Worm (Caenorhabditis elegans) whole organism, L4 larva: ENCODE results near the gene F16G10.7.

Source experiments
- F10B5.3 ChIP-seq: sonication (generic microtip); optimal IDR thresholded peaks from 2 replicates; lab custom pipeline; 2016; ENCODE audit warnings: mild to moderate bottlenecking, missing genetic modification characterization, missing compliant biosample characterization
- T20F7.1 ChIP-seq: fragments of 200-800 bp; sonication (Bioruptor generic); optimal IDR thresholded peaks from 2 replicates; lab custom pipeline; 2018; ENCODE audit warnings: mild to moderate bottlenecking, missing genetic modification characterization, missing compliant biosample characterization
- T26A8.4 ChIP-seq: fragments of 200-800 bp; sonication (Bioruptor generic); IDR thresholded peaks from 2 replicates; pipeline ENCODE4 v1.3.6; 2022; ENCODE audit warnings: missing genetic modification characterization, missing compliant biosample characterization
- Y75B8A.6 ChIP-seq: fragments of 200-800 bp; sonication (Bioruptor generic); IDR thresholded peaks from 2 replicates; pipeline ENCODE4 v1.3.6; 2022; ENCODE audit warnings: missing genetic modification reagents, missing genetic modification characterization, missing compliant biosample characterization
- ZK337.2 ChIP-seq: fragments of 200-800 bp; sonication (Bioruptor generic); IDR thresholded peaks from 2 replicates; pipeline ENCODE4 v1.3.6; 2022; ENCODE audit warnings: missing genetic modification reagents, missing genetic modification characterization, missing compliant biosample characterization
- aha-1 ChIP-seq: fragments of 150-350 bp; peaks from one replicate; lab custom pipeline; 2014; ENCODE audit warnings: missing biosample characterization, missing genetic modification characterization
- ama-1 ChIP-seq: fragments of 150-350 bp; optimal IDR thresholded peaks from 2 replicates; lab custom pipeline; 2014; ENCODE audit warnings: inconsistent platforms, mixed read lengths
- ceh-62 ChIP-seq: sonication (generic microtip); optimal IDR thresholded peaks from 2 replicates; lab custom pipeline; 2017; ENCODE audit warnings: missing biosample characterization, missing genetic modification characterization
- ceh-82 ChIP-seq: sonication (generic microtip); optimal IDR thresholded peaks from 2 replicates; lab custom pipeline; 2017; ENCODE audit warnings: missing biosample characterization, missing genetic modification characterization
- daf-12 ChIP-seq: fragments of 150-350 bp; optimal IDR thresholded peaks from 2 replicates; lab custom pipeline; 2014; ENCODE audit warnings: missing biosample characterization, missing genetic modification reagents, missing genetic modification characterization
- dpl-1 ChIP-seq: fragments of 150-350 bp; optimal IDR thresholded peaks from 2 replicates; lab custom pipeline; 2014; ENCODE audit warnings: missing biosample characterization, missing genetic modification reagents, missing genetic modification characterization
- duxl-1 ChIP-seq: sonication (generic microtip); optimal IDR thresholded peaks from 2 replicates; lab custom pipeline; 2016; ENCODE audit warnings: mild to moderate bottlenecking, missing genetic modification characterization, moderate library complexity, missing compliant biosample characterization; ENCODE audit not compliant: poor library complexity
- fkh-10 ChIP-seq: fragments of 150-350 bp; optimal IDR thresholded peaks from 2 replicates; lab custom pipeline; 2014; ENCODE audit warnings: missing biosample characterization, missing genetic modification reagents, missing genetic modification characterization
- gei-8 ChIP-seq: fragments of 200-800 bp; sonication (Bioruptor generic); optimal IDR thresholded peaks from 2 replicates; lab custom pipeline; 2018; ENCODE audit warnings: mild to moderate bottlenecking, missing genetic modification characterization, missing compliant biosample characterization
- lim-7 ChIP-seq: fragments of 200-800 bp; sonication (Bioruptor generic); IDR thresholded peaks from 2 replicates; pipeline ENCODE4 v1.3.6; 2022; ENCODE audit warnings: missing genetic modification characterization, missing compliant biosample characterization
- lin-13 ChIP-seq: fragments of 150-350 bp; optimal IDR thresholded peaks from 2 replicates; lab custom pipeline; 2014; ENCODE audit warnings: missing biosample characterization, missing genetic modification reagents, missing genetic modification characterization
- lsy-2 ChIP-seq, 2 experiments: fragments of 150-350 bp in 1 of 2; sonication (generic microtip) in 1 of 2; optimal IDR thresholded peaks; 2 replicates each; lab custom pipeline; 2014 to 2017; ENCODE audit warnings: missing biosample characterization in 2 of 2, missing genetic modification characterization in 2 of 2
- madf-9 ChIP-seq: fragments of 200-800 bp; sonication (Bioruptor generic); conservative IDR thresholded peaks from 2 replicates; pipeline ENCODE4 v1.3.6; 2022; ENCODE audit warnings: missing genetic modification reagents, missing genetic modification characterization, missing compliant biosample characterization
- mdl-1 ChIP-seq, 2 experiments: fragments of 150-350 bp in 1 of 2; sonication (generic microtip) in 1 of 2; optimal IDR thresholded peaks; 2 replicates each; lab custom pipeline; 2014 to 2017; ENCODE audit warnings: missing biosample characterization in 2 of 2, missing genetic modification characterization in 2 of 2
- mxl-3 ChIP-seq: fragments of 200-800 bp; sonication (Bioruptor generic); optimal IDR thresholded peaks from 2 replicates; lab custom pipeline; 2018; ENCODE audit warnings: mild to moderate bottlenecking, missing genetic modification characterization, missing compliant biosample characterization
- nhr-10 ChIP-seq: fragments of 150-350 bp; optimal IDR thresholded peaks from 2 replicates; lab custom pipeline; 2014; ENCODE audit warnings: missing biosample characterization, missing genetic modification characterization
- nhr-102 ChIP-seq: sonication (generic microtip); optimal IDR thresholded peaks from 2 replicates; lab custom pipeline; 2016; ENCODE audit warnings: mild to moderate bottlenecking, missing genetic modification characterization, moderate library complexity, missing compliant biosample characterization
- nhr-11 ChIP-seq: fragments of 150-350 bp; optimal IDR thresholded peaks from 2 replicates; lab custom pipeline; 2014; ENCODE audit warnings: missing biosample characterization, missing genetic modification characterization
- nhr-41 ChIP-seq: fragments of 200-800 bp; sonication (Bioruptor generic); IDR thresholded peaks from 2 replicates; pipeline ENCODE4 v1.3.6; 2022; ENCODE audit warnings: missing genetic modification reagents, missing genetic modification characterization, missing compliant biosample characterization
- set-16 ChIP-seq: fragments of 200-800 bp; sonication (Bioruptor generic); IDR thresholded peaks from 2 replicates; pipeline ENCODE4 v1.3.6; 2022; ENCODE audit warnings: missing genetic modification reagents, missing genetic modification characterization, missing compliant biosample characterization
- spr-3 ChIP-seq: fragments of 200-800 bp; sonication (Bioruptor generic); optimal IDR thresholded peaks from 2 replicates; lab custom pipeline; 2018; ENCODE audit warnings: mild to moderate bottlenecking, missing genetic modification characterization, missing compliant biosample characterization
- unc-130 ChIP-seq: sonication (generic microtip); optimal IDR thresholded peaks from 2 replicates; lab custom pipeline; 2016; ENCODE audit warnings: missing genetic modification reagents, missing genetic modification characterization, missing compliant biosample characterization
- unc-62 ChIP-seq, 3 experiments: fragments of 150-350 bp in 1 of 3; sonication (generic microtip); optimal IDR thresholded peaks in 2 of 3; peaks in 1 of 3; 1 replicate in 1 of 3; 2 replicates in 2 of 3; lab custom pipeline; 2014 to 2017; ENCODE audit warnings: missing biosample characterization in 3 of 3, missing genetic modification characterization in 3 of 3, missing genetic modification reagents in 3 of 3, missing genotype in 1 of 3
- zfp-2 ChIP-seq: sonication (generic microtip); optimal IDR thresholded peaks from 2 replicates; lab custom pipeline; 2016; ENCODE audit warnings: mild to moderate bottlenecking, missing genetic modification characterization, missing compliant biosample characterization

The F16G10.7 gene

DNA sequence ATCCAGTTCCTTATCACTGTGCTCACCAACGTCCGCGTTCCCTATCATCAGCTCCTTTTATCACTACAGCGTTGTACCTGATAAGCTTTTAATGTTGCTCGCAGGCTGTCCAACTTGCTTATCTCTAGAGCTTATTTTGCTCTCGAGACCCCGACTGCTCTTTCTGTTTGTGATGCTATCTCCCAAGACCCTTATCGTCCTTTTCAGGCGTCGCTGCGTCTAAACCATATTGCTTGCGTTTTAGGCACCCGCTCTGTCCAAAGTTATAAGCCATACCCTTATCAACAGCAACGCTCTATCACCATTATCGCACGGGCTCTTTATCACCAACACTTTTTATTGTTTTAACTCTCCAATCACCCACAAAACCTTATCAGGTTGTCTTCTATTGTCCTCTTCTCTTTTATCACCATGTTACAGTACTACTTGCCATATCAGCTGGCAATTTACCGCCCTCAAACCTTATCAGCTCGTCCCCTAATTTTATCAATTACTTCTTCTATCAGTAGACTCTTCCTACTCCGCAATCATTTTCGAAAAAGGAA lies 1.5 kb downstream of the F16G10.7 start (continued):
- TF ChIP-seq gei-8, result no peak
- peak; percentile 27 for TF ChIP-seq lin-13 (GFP tag; lab: Kevin White, UChicago)
- TF ChIP-seq F10B5.3 (tag; lab: Kevin White, UChicago), result no peak
- TF ChIP-seq Y75B8A.6 (GFP tag; lab: Robert Waterston, UW), result peak; percentile 58; the same call in 1 of the 2 replicates
- peak; percentile 66 for TF ChIP-seq mxl-3
- TF ChIP-seq spr-3, result no peak

DNA sequence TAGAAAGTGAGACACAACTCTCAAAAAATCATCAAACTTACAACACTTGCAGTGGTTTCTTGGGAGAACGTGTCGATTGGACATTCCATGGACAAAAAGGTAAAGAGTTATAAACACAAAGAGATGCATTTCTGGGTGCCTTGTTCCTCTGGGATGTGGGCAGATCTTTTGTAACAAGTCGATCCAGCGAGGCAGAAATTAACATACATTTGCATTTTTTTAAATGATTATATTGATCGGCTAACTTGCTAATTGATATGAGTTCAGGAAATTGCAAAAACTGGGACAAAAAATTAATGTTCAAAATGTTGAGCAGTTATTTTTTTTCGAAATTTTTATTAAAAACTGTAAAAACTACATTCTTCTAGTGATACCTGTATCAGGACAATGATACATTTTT lies 2.3 kb downstream of the F16G10.7 start, which contains the start of gene F16G10.6:
F16G10.6 (minus strand) TSS at position 101 of the 400 bp plus-strand sequence.
- no peak for TF ChIP-seq nhr-10 (tag; lab: Kevin White, UChicago)
- TF ChIP-seq unc-62 (GFP tag; optimal IDR thresholded peaks at IDR 0.05 in 1 of 2; lab: Kevin White, UChicago), result peak in 1 of 2 experiments; percentile 1
- no peak for TF ChIP-seq unc-62 (tag; optimal IDR thresholded peaks at IDR 0.05; lab: Kevin White, UChicago)
- TF ChIP-seq ceh-82 (tag; lab: Kevin White, UChicago), result no peak
- TF ChIP-seq zfp-2 (tag; lab: Kevin White, UChicago), result no peak
- no peak for TF ChIP-seq dpl-1
- TF ChIP-seq unc-130 (GFP tag; lab: Kevin White, UChicago), result no peak
- TF ChIP-seq set-16 (GFP tag; lab: Robert Waterston, UW), result no peak
- no peak for TF ChIP-seq F10B5.3 (tag; lab: Kevin White, UChicago)
- TF ChIP-seq daf-12 (tag; lab: Kevin White, UChicago), result no peak

DNA sequence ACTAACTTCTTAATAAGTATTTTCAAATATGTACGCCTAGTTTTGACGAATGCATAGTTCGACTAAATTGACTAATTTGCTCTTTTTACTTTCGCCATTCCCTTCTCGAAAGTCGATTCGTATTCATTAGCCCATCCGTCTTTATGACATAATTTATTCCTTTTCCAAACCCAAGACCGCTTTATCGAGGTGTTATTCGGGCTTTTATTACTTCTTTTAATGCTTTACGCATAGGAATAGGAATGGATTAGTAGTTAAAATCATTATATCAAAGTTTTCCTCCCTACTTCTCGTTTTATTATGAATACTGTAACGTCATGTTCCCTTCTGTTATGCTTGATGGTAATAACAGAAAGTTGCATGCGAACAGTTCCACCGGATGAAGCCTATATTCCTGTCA lies 5.1 kb downstream of the F16G10.7 start, which contains the start of gene F16G10.2:
F16G10.2 (plus strand) TSS at position 301 of the 400 bp plus-strand sequence.
- TF ChIP-seq madf-9 (GFP tag; lab: Robert Waterston, UW), result no peak
- TF ChIP-seq unc-62 (GFP tag; optimal IDR thresholded peaks at IDR 0.05 in 1 of 2; lab: Kevin White, UChicago), result peak in 1 of 2 experiments; percentile 79
- TF ChIP-seq unc-62 (tag; optimal IDR thresholded peaks at IDR 0.05; lab: Kevin White, UChicago), result no peak

DNA sequence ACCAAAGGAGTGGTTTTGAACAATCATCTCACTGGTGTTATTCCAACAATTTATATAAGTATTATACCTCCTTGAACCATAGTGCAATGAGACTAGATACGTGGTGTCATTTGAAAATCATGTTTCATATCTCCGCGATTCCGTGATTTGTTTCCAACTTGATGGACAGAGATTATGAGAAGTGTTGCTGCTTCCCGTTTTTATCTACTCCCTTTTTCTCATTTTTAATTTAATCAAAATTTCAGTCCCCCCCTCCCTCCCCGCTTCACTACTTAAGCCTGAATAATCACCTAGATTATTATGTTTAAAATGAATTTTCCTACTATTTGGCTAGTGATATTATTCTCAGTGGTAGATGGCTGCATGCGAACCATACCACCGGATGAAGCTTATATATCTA lies 8.0 kb downstream of the F16G10.7 start, which contains the start of gene F16G10.3:
F16G10.3 (plus strand) TSS at position 301 of the 400 bp plus-strand sequence.
- TF ChIP-seq mxl-3 (no peak), ZK337.2 (no peak), lim-7 (GFP tag; lab: Robert Waterston, UW) (no peak), aha-1 (peak; percentile 66), T26A8.4 (GFP tag; lab: Robert Waterston, UW) (no peak), lsy-2 (tag; optimal IDR thresholded peaks at IDR 0.05; lab: Kevin White, UChicago) (no peak), ceh-62 (tag; lab: Kevin White, UChicago) (no peak), mdl-1 (tag; optimal IDR thresholded peaks at IDR 0.05; lab: Kevin White, UChicago) (no peak)

DNA sequence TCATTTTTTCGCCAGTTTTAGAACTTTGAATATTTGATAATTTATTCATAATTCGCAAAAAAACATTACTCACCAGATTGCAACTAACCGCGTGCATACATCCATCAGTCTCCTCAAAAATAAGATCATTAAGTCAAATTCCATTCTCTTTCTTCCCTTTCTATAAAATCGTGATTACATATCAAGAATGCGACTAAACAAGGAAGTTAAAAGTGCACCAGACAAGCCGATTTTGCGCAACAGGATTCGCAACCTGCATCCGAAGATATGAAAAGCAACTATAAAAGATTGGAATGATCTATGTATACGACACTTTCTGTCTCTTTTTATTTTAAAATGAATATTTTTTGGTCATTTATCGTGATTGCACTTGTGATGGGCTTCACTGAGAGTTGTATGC lies 11.1 kb downstream of the F16G10.7 start, which contains the start of gene hpo-25:
hpo-25 (plus strand) TSS at position 301 of the 400 bp plus-strand sequence.
- no peak for TF ChIP-seq nhr-11 (tag; lab: Kevin White, UChicago)
- TF ChIP-seq aha-1, result peak; percentile 6

DNA sequence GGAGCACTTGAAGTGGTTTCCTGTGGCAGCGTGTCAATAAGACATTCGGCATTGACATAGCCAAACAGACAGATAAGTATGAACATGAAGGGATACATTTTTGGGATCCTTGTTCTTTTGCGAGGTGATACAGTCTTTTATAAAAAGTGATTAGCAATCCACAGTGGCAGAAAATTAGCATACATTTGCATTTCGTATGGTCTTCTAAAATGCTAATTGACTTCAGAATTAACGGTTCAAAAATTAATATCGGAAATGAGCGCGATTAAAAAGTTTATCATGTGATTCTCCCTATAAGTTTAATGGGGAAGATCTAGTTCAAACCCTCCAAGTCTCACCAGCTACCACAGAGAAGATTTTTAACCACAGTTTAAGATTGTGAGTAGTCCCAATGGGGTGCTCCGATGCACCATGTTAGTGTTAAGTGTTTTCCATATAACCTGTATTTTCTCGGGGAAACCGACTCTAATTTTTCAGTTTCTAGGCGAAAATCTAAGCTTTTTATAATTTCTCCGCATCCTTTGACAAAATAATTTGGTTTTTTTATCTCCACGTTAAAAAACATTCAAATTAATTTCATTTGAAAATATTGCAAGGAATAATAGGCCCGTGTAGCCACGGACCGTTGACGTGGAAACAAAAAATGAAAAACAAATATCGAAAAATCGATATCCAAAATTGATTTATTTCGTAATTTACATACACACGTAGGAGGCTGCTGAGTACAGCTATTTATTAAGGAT lies 13.3 kb downstream of the F16G10.7 start, which contains the start of the genes F43C11.12 and F16G10.5:
F43C11.12 (minus strand) TSS at position 101 of the 743 bp plus-strand sequence.
F16G10.5 (plus strand) TSS at position 693 of the 743 bp plus-strand sequence.
- TF ChIP-seq unc-62 (GFP tag; optimal IDR thresholded peaks at IDR 0.05 in 1 of 2; lab: Kevin White, UChicago) (peak in 1 of 2 experiments; percentile 32), unc-62 (tag; optimal IDR thresholded peaks at IDR 0.05; lab: Kevin White, UChicago) (no peak), T20F7.1 (GFP tag; lab: Kevin White, UChicago) (no peak), nhr-11 (tag; lab: Kevin White, UChicago) (no peak)

DNA sequence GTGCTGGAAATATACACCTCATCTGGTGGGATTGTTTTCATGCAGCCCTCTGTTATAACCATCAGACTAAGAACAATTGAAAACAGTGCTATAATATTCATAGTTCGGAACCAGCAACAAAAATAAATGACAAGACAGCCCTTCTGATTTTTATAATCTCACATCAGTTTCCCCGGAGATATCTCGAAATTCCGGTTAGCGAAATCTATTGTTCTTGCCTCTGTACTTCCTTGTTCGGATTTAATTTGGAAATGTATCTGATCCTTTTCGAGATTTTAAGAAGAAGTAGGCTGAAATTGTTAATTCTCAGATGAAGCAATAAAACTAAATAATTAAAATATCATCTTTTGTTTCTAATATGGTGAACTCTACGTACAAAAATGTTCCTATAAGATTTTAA lies 16.4 kb downstream of the F16G10.7 start, which contains the start of gene F43C11.11:
F43C11.11 (minus strand) TSS at position 101 of the 400 bp plus-strand sequence.
- TF ChIP-seq fkh-10 (GFP tag; lab: Kevin White, UChicago) (no peak), duxl-1 (no peak), nhr-41 (GFP tag; lab: Robert Waterston, UW) (no peak), nhr-102 (tag; lab: Kevin White, UChicago) (no peak), ama-1 (lab: Kevin White, UChicago) (no peak), unc-130 (GFP tag; lab: Kevin White, UChicago) (no peak), zfp-2 (tag; lab: Kevin White, UChicago) (no peak), aha-1 (no peak)
- TF ChIP-seq, all 104 proteins: peak for 0
